Worm (Caenorhabditis elegans) whole organism, mixed stage, embryonic: Measurements from ENCODE around the gene T10C6.7.

Source experiments
- M03D4.4 ChIP-seq: sonication (generic microtip); optimal IDR thresholded peaks from 2 replicates; lab custom pipeline; 2017; ENCODE audit warnings: mild to moderate bottlenecking, missing genetic modification characterization, missing compliant biosample characterization
- bed-3 ChIP-seq: fragments of 200-800 bp; sonication (Bioruptor generic); optimal IDR thresholded peaks from 3 replicates; lab custom pipeline; 2018; ENCODE audit warnings: mild to moderate bottlenecking, missing genetic modification characterization, moderate library complexity, missing compliant biosample characterization
- blmp-1 ChIP-seq: fragments of 150-350 bp; optimal IDR thresholded peaks from 2 replicates; lab custom pipeline; 2014; ENCODE audit warnings: missing biosample characterization, missing genetic modification characterization
- ceh-39 ChIP-seq: fragments of 150-350 bp; optimal IDR thresholded peaks from 2 replicates; lab custom pipeline; 2014; ENCODE audit warnings: missing biosample characterization, missing genetic modification characterization
- ceh-43 ChIP-seq: fragments of 200-800 bp; sonication (Bioruptor generic); optimal IDR thresholded peaks from 2 replicates; lab custom pipeline; 2018; ENCODE audit warnings: mild to moderate bottlenecking, missing genetic modification characterization, moderate library complexity, missing compliant biosample characterization
- ceh-83 ChIP-seq: fragments of 200-800 bp; sonication (Bioruptor generic); optimal IDR thresholded peaks from 2 replicates; lab custom pipeline; 2018; ENCODE audit warnings: mild to moderate bottlenecking, missing genetic modification characterization, missing compliant biosample characterization
- ces-1 ChIP-seq: fragments of 150-350 bp; optimal IDR thresholded peaks from 2 replicates; lab custom pipeline; 2014; ENCODE audit warnings: missing biosample characterization, missing genetic modification reagents, missing genetic modification characterization
- cnd-1 ChIP-seq: fragments of 200-800 bp; sonication (Bioruptor generic); optimal IDR thresholded peaks from 2 replicates; lab custom pipeline; 2018; ENCODE audit warnings: mild to moderate bottlenecking, missing genetic modification characterization, missing compliant biosample characterization
- drap-1 ChIP-seq: fragments of 200-800 bp; sonication (Bioruptor generic); optimal IDR thresholded peaks from 3 replicates; lab custom pipeline; 2018; ENCODE audit warnings: mild to moderate bottlenecking, missing genetic modification characterization, missing compliant biosample characterization
- elt-1 ChIP-seq: sonication (generic microtip); optimal IDR thresholded peaks from 2 replicates; lab custom pipeline; 2017; ENCODE audit warnings: missing genetic modification characterization, mild to moderate bottlenecking, missing compliant biosample characterization, antibody characterized with exemption, moderate library complexity, borderline replicate concordance; ENCODE audit not compliant: insufficient read depth
- elt-3 ChIP-seq: fragments of 150-350 bp; optimal IDR thresholded peaks from 2 replicates; lab custom pipeline; 2014; ENCODE audit warnings: missing biosample characterization, missing genetic modification characterization
- flh-1 ChIP-seq: fragments of 200-800 bp; sonication (Bioruptor generic); optimal IDR thresholded peaks from 2 replicates; lab custom pipeline; 2018; ENCODE audit warnings: mild to moderate bottlenecking, missing genetic modification characterization, moderate library complexity, missing compliant biosample characterization
- hlh-1 ChIP-seq: fragments of 150-350 bp; optimal IDR thresholded peaks from 2 replicates; lab custom pipeline; 2014; ENCODE audit warnings: missing biosample characterization, missing genetic modification reagents, missing genetic modification characterization
- lin-13 ChIP-seq: fragments of 150-350 bp; optimal IDR thresholded peaks from 2 replicates; lab custom pipeline; 2014; ENCODE audit warnings: missing biosample characterization, missing genetic modification characterization
- lsy-2 ChIP-seq: fragments of 150-350 bp; optimal IDR thresholded peaks from 2 replicates; lab custom pipeline; 2014; ENCODE audit warnings: missing biosample characterization, missing genetic modification characterization
- mab-5 ChIP-seq: fragments of 150-350 bp; optimal IDR thresholded peaks from 2 replicates; lab custom pipeline; 2014; ENCODE audit warnings: missing biosample characterization, missing genetic modification characterization
- mep-1 ChIP-seq: fragments of 150-350 bp; optimal IDR thresholded peaks from 2 replicates; lab custom pipeline; 2017; ENCODE audit warnings: missing biosample characterization, missing genetic modification reagents, missing genetic modification characterization, inconsistent platforms
- mls-2 ChIP-seq: sonication (generic microtip); optimal IDR thresholded peaks from 2 replicates; lab custom pipeline; 2016; ENCODE audit warnings: mild to moderate bottlenecking, missing genetic modification characterization, moderate library complexity, missing compliant biosample characterization
- nhr-12 ChIP-seq: fragments of 150-350 bp; optimal IDR thresholded peaks from 2 replicates; lab custom pipeline; 2014; ENCODE audit warnings: missing biosample characterization, missing genetic modification characterization
- nhr-2 ChIP-seq: fragments of 150-350 bp; optimal IDR thresholded peaks from 2 replicates; lab custom pipeline; 2014; ENCODE audit warnings: missing biosample characterization, missing genetic modification characterization
- nhr-237 ChIP-seq: fragments of 150-350 bp; optimal IDR thresholded peaks from 2 replicates; lab custom pipeline; 2014; ENCODE audit warnings: missing biosample characterization, missing genetic modification characterization
- nhr-28 ChIP-seq: fragments of 150-350 bp; optimal IDR thresholded peaks from 2 replicates; lab custom pipeline; 2014; ENCODE audit warnings: missing biosample characterization, missing genetic modification characterization
- nhr-76 ChIP-seq: sonication (generic microtip); optimal IDR thresholded peaks from 2 replicates; lab custom pipeline; 2017; ENCODE audit warnings: missing biosample characterization, missing genetic modification characterization
- pha-4 ChIP-seq: fragments of 150-350 bp; optimal IDR thresholded peaks from 2 replicates; lab custom pipeline; 2018; ENCODE audit warnings: missing biosample characterization, missing genetic modification reagents, missing genetic modification characterization
- sem-2 ChIP-seq: fragments of 200-800 bp; sonication (Bioruptor generic); optimal IDR thresholded peaks from 2 replicates; lab custom pipeline; 2018; ENCODE audit warnings: mild to moderate bottlenecking, missing genetic modification characterization, missing compliant biosample characterization
- snpc-4 ChIP-seq: fragments of 150-350 bp; optimal IDR thresholded peaks from 2 replicates; lab custom pipeline; 2014; ENCODE audit warnings: missing biosample characterization, missing genetic modification characterization
- sptf-1 ChIP-seq: sonication (generic microtip); optimal IDR thresholded peaks from 2 replicates; lab custom pipeline; 2017; ENCODE audit warnings: mild to moderate bottlenecking, missing genetic modification characterization, moderate library complexity, missing compliant biosample characterization
- tbx-8 ChIP-seq: fragments of 200-800 bp; sonication (Bioruptor generic); optimal IDR thresholded peaks from 2 replicates; lab custom pipeline; 2018; ENCODE audit warnings: mild to moderate bottlenecking, missing genetic modification characterization, moderate library complexity, missing compliant biosample characterization
- unc-39 ChIP-seq: fragments of 150-350 bp; optimal IDR thresholded peaks from 2 replicates; lab custom pipeline; 2014; ENCODE audit warnings: missing biosample characterization, missing genetic modification characterization
- unc-62 ChIP-seq: fragments of 150-350 bp; optimal IDR thresholded peaks from 2 replicates; lab custom pipeline; 2014; ENCODE audit warnings: missing biosample characterization, missing genetic modification reagents, missing genetic modification characterization
- zip-8 ChIP-seq: fragments of 150-350 bp; optimal IDR thresholded peaks from 2 replicates; lab custom pipeline; 2014; ENCODE audit warnings: missing biosample characterization, missing genetic modification characterization
- ztf-11 ChIP-seq: fragments of 150-350 bp; optimal IDR thresholded peaks from 2 replicates; lab custom pipeline; 2014; ENCODE audit warnings: missing biosample characterization, missing genetic modification characterization

Gene T10C6.7

ce11 chrV:16060135-16060534 lies 28.6 kb upstream of the T10C6.7 start, which contains the start of gene F14H3.15:
F14H3.15 (minus strand) TSS chrV:16060235.
- TF ChIP-seq nhr-28 (tag; lab: Kevin White, UChicago) (no peak), pha-4 (tag; lab: Kevin White, UChicago) (no peak), nhr-237 (tag; lab: Kevin White, UChicago) (no peak), ceh-43 (GFP tag; lab: Kevin White, UChicago) (no peak), sem-2 (GFP tag; lab: Kevin White, UChicago) (no peak), lsy-2 (no peak), unc-39 (tag; lab: Kevin White, UChicago) (no peak), nhr-12 (tag; lab: Kevin White, UChicago) (no peak), flh-1 (GFP tag; lab: Kevin White, UChicago) (no peak), nhr-2 (no peak), bed-3 (GFP tag; lab: Kevin White, UChicago) (no peak)
- TF ChIP-seq, all 35 proteins: peak for 0

ce11 chrV:16058872-16059271 lies 27.4 kb upstream of the T10C6.7 start, which contains the start of gene F14H3.6:
F14H3.6 (minus strand) TSS chrV:16058893.
- no peak for TF ChIP-seq ceh-83
- TF ChIP-seq zip-8 (tag; lab: Kevin White, UChicago): no peak

ce11 chrV:16057010-16057463 lies 25.5 kb upstream of the T10C6.7 start, which contains the start of gene F14H3.5:
F14H3.5 (minus strand) TSS chrV:16057060.
- TF ChIP-seq ceh-83: no peak
- no peak for TF ChIP-seq snpc-4 (tag; lab: Kevin White, UChicago)
- no peak for TF ChIP-seq tbx-8 (GFP tag; lab: Kevin White, UChicago)
- no peak for TF ChIP-seq ceh-39 (tag; lab: Kevin White, UChicago)
- no peak for TF ChIP-seq bed-3 (GFP tag; lab: Kevin White, UChicago)
- TF ChIP-seq elt-3 (tag; lab: Kevin White, UChicago): no peak
- TF ChIP-seq ztf-11 (tag; lab: Kevin White, UChicago): no peak
- no peak for TF ChIP-seq drap-1 (GFP tag; lab: Kevin White, UChicago)
- TF ChIP-seq lsy-2: no peak
- TF ChIP-seq blmp-1 (tag; lab: Kevin White, UChicago): no peak
- no peak for TF ChIP-seq ces-1 (GFP tag; lab: Kevin White, UChicago)
- no peak for TF ChIP-seq hlh-1
- no peak for TF ChIP-seq mab-5 (tag; lab: Kevin White, UChicago)

ce11 chrV:16055031-16055430 lies 23.5 kb upstream of the T10C6.7 start, which contains the start of gene F14H3.4:
F14H3.4 (minus strand) TSS chrV:16055072.
- no peak for TF ChIP-seq ztf-11 (tag; lab: Kevin White, UChicago)
- no peak for TF ChIP-seq M03D4.4 (tag; lab: Kevin White, UChicago)
- TF ChIP-seq nhr-76 (tag; lab: Kevin White, UChicago): no peak
- TF ChIP-seq lin-13 (tag; lab: Kevin White, UChicago): no peak
- no peak for TF ChIP-seq sptf-1 (tag; lab: Kevin White, UChicago)

ce11 chrV:16053373-16053772 lies 21.9 kb upstream of the T10C6.7 start, which contains the start of gene F14H3.3:
F14H3.3 (minus strand) TSS chrV:16053473.
- TF ChIP-seq elt-3 (tag; lab: Kevin White, UChicago) (no peak), M03D4.4 (tag; lab: Kevin White, UChicago) (no peak), lin-13 (tag; lab: Kevin White, UChicago) (no peak), nhr-76 (tag; lab: Kevin White, UChicago) (no peak), cnd-1 (tag; lab: Kevin White, UChicago) (no peak), zip-8 (tag; lab: Kevin White, UChicago) (no peak), unc-62 (GFP tag; lab: Kevin White, UChicago) (no peak), elt-1 (tag; lab: Kevin White, UChicago) (no peak), mep-1 (tag; lab: Kevin White, UChicago) (no peak), flh-1 (GFP tag; lab: Kevin White, UChicago) (no peak), lsy-2 (no peak), unc-39 (tag; lab: Kevin White, UChicago) (no peak), mls-2 (tag; lab: Kevin White, UChicago) (no peak), ztf-11 (tag; lab: Kevin White, UChicago) (no peak), blmp-1 (tag; lab: Kevin White, UChicago) (no peak), nhr-2 (no peak), nhr-12 (tag; lab: Kevin White, UChicago) (no peak), nhr-237 (tag; lab: Kevin White, UChicago) (no peak), mab-5 (tag; lab: Kevin White, UChicago) (no peak)
